Worm (Caenorhabditis elegans): ENCODE measurements around the gene T22D1.8.

- no peak for TF ChIP-seq W03F9.2 (tag; optimal IDR thresholded peaks at IDR 0.05)
- TF ChIP-seq him-1 (tag; optimal IDR thresholded peaks at IDR 0.05): no peak
- no peak for TF ChIP-seq dao-5 (tag; optimal IDR thresholded peaks at IDR 0.05)
Observed at ce11 chrIV:6887601-6888099, 18.5 kb downstream of the T22D1.8 start, which contains the start of the genes T05A12.3 and T05A12.4.
